Fruit fly (Drosophila melanogaster): ENCODE measurements around the gene fu.

The fu gene

DNA sequence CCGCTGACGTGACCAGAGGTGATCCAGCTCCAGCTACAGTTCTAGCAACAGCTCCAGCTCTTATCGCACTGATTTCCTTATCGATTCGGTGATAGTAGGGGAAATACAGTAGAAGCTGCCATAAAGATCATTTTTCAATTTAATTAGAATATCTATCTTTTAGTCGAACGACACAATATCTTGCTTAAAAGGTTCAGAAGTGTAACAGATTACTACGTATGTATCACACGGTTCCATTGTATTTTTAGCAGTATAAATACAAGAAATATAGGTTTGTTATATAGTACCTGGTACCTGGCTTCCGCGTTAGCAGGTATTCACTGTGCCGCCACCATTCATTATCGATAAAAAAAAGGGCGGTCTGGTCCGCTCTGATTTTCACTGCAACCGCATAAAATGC, 12.7 kb upstream of the fu start (continued):
- no peak for TF ChIP-seq gcm2 (GFP tag; optimal IDR thresholded peaks at IDR 0.05)
- TF ChIP-seq Meics (GFP tag; optimal IDR thresholded peaks at IDR 0.05) = peak; percentile 84
- peak; percentile 90 for TF ChIP-seq CG17359 (tag; optimal IDR thresholded peaks at IDR 0.05)
- no peak for TF ChIP-seq sc (optimal IDR thresholded peaks at IDR 0.05)
- peak; percentile 65 for TF ChIP-seq sc (GFP tag; optimal IDR thresholded peaks at IDR 0.05)
- peak; percentile 54 for TF ChIP-seq ERR (GFP tag; optimal IDR thresholded peaks at IDR 0.05)
- TF ChIP-seq CG4424 (GFP tag; optimal IDR thresholded peaks at IDR 0.05) = peak; percentile 79
- no peak for TF ChIP-seq Dfd (GFP tag; optimal IDR thresholded peaks at IDR 0.05)
- peak; percentile 87 for TF ChIP-seq CG12219 (GFP tag; optimal IDR thresholded peaks at IDR 0.05)
- peak; percentile 57 for TF ChIP-seq CG34376 (GFP tag; optimal IDR thresholded peaks at IDR 0.05)
- TF ChIP-seq pros (GFP tag; optimal IDR thresholded peaks at IDR 0.05) = no peak
- TF ChIP-seq CG1603 (tag; optimal IDR thresholded peaks at IDR 0.05) = peak; percentile 90
- peak; percentile 43; the same call in 1 of the 2 replicates for TF ChIP-seq MBD-R2 (GFP tag; IDR thresholded peaks at IDR 0.05)
- TF ChIP-seq phol (tag; optimal IDR thresholded peaks at IDR 0.05) = peak; percentile 84
- peak; percentile 93 for TF ChIP-seq lab (GFP tag; optimal IDR thresholded peaks at IDR 0.05)
- 0 out of 2 replicates have a peak, but pooled peaks have one; percentile 19 for TF ChIP-seq Adf1 (GFP tag; IDR thresholded peaks at IDR 0.05)
- TF ChIP-seq CG8290 (GFP tag; optimal IDR thresholded peaks at IDR 0.05) = peak; percentile 60
- peak in 1 of 2 experiments; percentile 89 for TF ChIP-seq CG8290 (tag; optimal IDR thresholded peaks at IDR 0.05)
- TF ChIP-seq peb (GFP tag; IDR thresholded peaks at IDR 0.05) = peak; percentile 64
- TF ChIP-seq CG11456 (GFP tag; IDR thresholded peaks at IDR 0.05) = peak; percentile 72
- peak; percentile 70 for TF ChIP-seq Bteb2 (GFP tag; optimal IDR thresholded peaks at IDR 0.05)
- TF ChIP-seq Opbp (GFP tag; IDR thresholded peaks at IDR 0.05; ENCODE audit: partially characterized antibody) = no peak
- TF ChIP-seq CG7745 (tag; optimal IDR thresholded peaks at IDR 0.05) = no peak
- TF ChIP-seq CTCF (GFP tag; optimal IDR thresholded peaks at IDR 0.05) = peak; percentile 52
- peak; percentile 72 for TF ChIP-seq CG18619 (GFP tag; optimal IDR thresholded peaks at IDR 0.05)
- TF ChIP-seq wdn (GFP tag; IDR thresholded peaks at IDR 0.05) = 0 out of 2 replicates have a peak, but pooled peaks have one; percentile 21
- no peak; the same call in none of the 2 replicates for TF ChIP-seq CG11085 (GFP tag; IDR thresholded peaks at IDR 0.05)
- TF ChIP-seq ftz-f1 (GFP tag; optimal IDR thresholded peaks at IDR 0.05) = no peak
- no peak for TF ChIP-seq h (optimal IDR thresholded peaks at IDR 0.05)
- TF ChIP-seq CG12104 (GFP tag; optimal IDR thresholded peaks at IDR 0.05) = peak; percentile 78
- no peak for TF ChIP-seq pan (optimal IDR thresholded peaks at IDR 0.05)
- peak in 1 of 2 experiments; percentile 84 for TF ChIP-seq pan (GFP tag; optimal IDR thresholded peaks at IDR 0.05 in 1 of 2, IDR thresholded peaks at IDR 0.05 in 1 of 2)
- TF ChIP-seq bigmax (GFP tag; optimal IDR thresholded peaks at IDR 0.05) = no peak
- no peak for TF ChIP-seq kay (GFP tag; optimal IDR thresholded peaks at IDR 0.05)
- peak; percentile 79 for TF ChIP-seq Asciz (GFP tag; optimal IDR thresholded peaks at IDR 0.05)
- peak; percentile 52 for TF ChIP-seq Hmx (GFP tag; optimal IDR thresholded peaks at IDR 0.05)
- peak; percentile 53; the same call in 1 of the 2 replicates for TF ChIP-seq gt (GFP tag; IDR thresholded peaks at IDR 0.05)
- no peak for TF ChIP-seq NK7.1 (GFP tag; optimal IDR thresholded peaks at IDR 0.05)
- peak; percentile 89 for TF ChIP-seq gem (tag; optimal IDR thresholded peaks at IDR 0.05)
- TF ChIP-seq aop (GFP tag; IDR thresholded peaks at IDR 0.05) = 0 out of 2 replicates have a peak, but pooled peaks have one; percentile 10
- no peak for TF ChIP-seq ash1 (GFP tag; optimal IDR thresholded peaks at IDR 0.05)
- TF ChIP-seq CG17802 (tag; optimal IDR thresholded peaks at IDR 0.05) = peak; percentile 57
- peak; percentile 74 for TF ChIP-seq Max (GFP tag; optimal IDR thresholded peaks at IDR 0.05)
- no peak for TF ChIP-seq CG14965 (GFP tag; optimal IDR thresholded peaks at IDR 0.05; ENCODE audit: borderline replicate concordance)
